Worm (Caenorhabditis elegans) whole organism, L1 larva: ENCODE results near the gene irld-19.

Source experiments
- ama-1 ChIP-seq: fragments of 150-350 bp; optimal IDR thresholded peaks from 2 replicates; lab custom pipeline; 2014
- ceh-82 ChIP-seq, 3 experiments: fragments of 150-350 bp in 1 of 3; sonication (generic microtip) in 2 of 3; optimal IDR thresholded peaks; 2 replicates each; lab custom pipeline; 2014 to 2017; ENCODE audit warnings: missing biosample characterization in 3 of 3, missing genetic modification characterization in 3 of 3
- fos-1 ChIP-seq: fragments of 150-350 bp; optimal IDR thresholded peaks from 2 replicates; lab custom pipeline; 2014; ENCODE audit warnings: missing biosample characterization, missing genetic modification characterization
- lsy-2 ChIP-seq, 2 experiments: fragments of 150-350 bp; optimal IDR thresholded peaks; 2 replicates each; lab custom pipeline; 2014; ENCODE audit warnings: missing biosample characterization in 2 of 2, missing genetic modification characterization in 2 of 2

- TF ChIP-seq lsy-2 (tag; optimal IDR thresholded peaks at IDR 0.05; lab: Kevin White, UChicago) (no peak), ceh-82 (tag; optimal IDR thresholded peaks at IDR 0.05; lab: Kevin White, UChicago) (no peak), fos-1 (tag; lab: Kevin White, UChicago) (no peak), ama-1 (lab: Kevin White, UChicago) (no peak)
Observed at ce11 chrIII:12789420-12789819, 25.3 kb upstream of the irld-19 start, which contains the start of gene BE10.1.
